Fruit fly (Drosophila melanogaster) whole organism, embryonic: Measurements from ENCODE around the gene CG44001.

Experiments
- Abd-B ChIP-seq: fragments of 200-800 bp; sonication (Bioruptor generic); optimal IDR thresholded peaks from 2 replicates; lab custom pipeline; 2018; ENCODE audit warnings: missing biosample characterization, mild to moderate bottlenecking, missing genetic modification characterization, moderate library complexity
- CG10979 ChIP-seq: fragments of 200-800 bp; sonication (Bioruptor generic); optimal IDR thresholded peaks from 2 replicates; lab custom pipeline; 2018; ENCODE audit warnings: missing biosample characterization, mild to moderate bottlenecking, missing genetic modification characterization, moderate library complexity
- CG12236 ChIP-seq: fragments of 200-800 bp; sonication (Bioruptor generic); optimal IDR thresholded peaks from 2 replicates; lab custom pipeline; 2016; ENCODE audit warnings: missing biosample characterization, missing genetic modification characterization
- CG13296 ChIP-seq: fragments of 200-800 bp; sonication (Bioruptor generic); optimal IDR thresholded peaks from 3 replicates; lab custom pipeline; 2018; ENCODE audit warnings: missing biosample characterization, mild to moderate bottlenecking, missing genetic modification characterization
- CG13424 ChIP-seq: fragments of 200-800 bp; sonication (Bioruptor generic); optimal IDR thresholded peaks from 2 replicates; lab custom pipeline; 2019; ENCODE audit warnings: missing biosample characterization, mild to moderate bottlenecking, missing genetic modification characterization, moderate library complexity
- CG13894 ChIP-seq: fragments of 200-800 bp; sonication (Bioruptor generic); optimal IDR thresholded peaks from 3 replicates; lab custom pipeline; 2018; ENCODE audit warnings: missing biosample characterization, mild to moderate bottlenecking, missing genetic modification characterization, moderate library complexity
- CG14441 ChIP-seq: fragments of 200-800 bp; sonication (Bioruptor generic); IDR thresholded peaks from 2 replicates; pipeline ENCODE4 v1.3.6; 2022; ENCODE audit warnings: missing biosample characterization, missing genetic modification characterization
- CG14860 ChIP-seq: fragments of 200-800 bp; sonication (Bioruptor generic); IDR thresholded peaks from 3 replicates; pipeline ENCODE4 v1.3.6; 2022; ENCODE audit warnings: missing biosample characterization, missing genetic modification characterization; ENCODE audit not compliant: partially characterized antibody
- CG16779 ChIP-seq: fragments of 200-800 bp; sonication (Bioruptor generic); IDR thresholded peaks from 2 replicates; pipeline ENCODE4 v1.3.6; 2022; ENCODE audit warnings: missing biosample characterization, missing genetic modification characterization
- CG18599 ChIP-seq: fragments of 200-800 bp; sonication (Bioruptor generic); optimal IDR thresholded peaks from 3 replicates; lab custom pipeline; 2017; ENCODE audit warnings: missing biosample characterization, missing genetic modification characterization, mild to moderate bottlenecking, moderate library complexity, missing genetic modification reagents
- CG32532 ChIP-seq: fragments of 200-800 bp; sonication (Bioruptor generic); IDR thresholded peaks from 2 replicates; pipeline ENCODE4 v1.3.6; 2022; ENCODE audit warnings: missing biosample characterization, missing genetic modification characterization
- CG32767 ChIP-seq: fragments of 200-800 bp; sonication (Bioruptor generic); IDR thresholded peaks from 2 replicates; pipeline ENCODE4 v1.3.6; 2022; ENCODE audit warnings: missing biosample characterization, missing genetic modification characterization
- CG33213 ChIP-seq: fragments of 200-800 bp; sonication (Bioruptor generic); optimal IDR thresholded peaks from 3 replicates; lab custom pipeline; 2016; ENCODE audit warnings: missing biosample characterization, missing genetic modification characterization
- CG4617 ChIP-seq: fragments of 200-800 bp; sonication (Bioruptor generic); optimal IDR thresholded peaks from 3 replicates; lab custom pipeline; 2016; ENCODE audit warnings: missing biosample characterization, missing genetic modification characterization, borderline replicate concordance
- CG6683 ChIP-seq: fragments of 200-800 bp; sonication (Bioruptor generic); optimal IDR thresholded peaks from 2 replicates; lab custom pipeline; 2017; ENCODE audit warnings: missing biosample characterization, mild to moderate bottlenecking, missing genetic modification characterization, missing genetic modification reagents
- CG6813 ChIP-seq: fragments of 200-800 bp; sonication (Bioruptor generic); optimal IDR thresholded peaks from 2 replicates; lab custom pipeline; 2017; ENCODE audit warnings: missing biosample characterization, missing genetic modification characterization, mild to moderate bottlenecking, moderate library complexity, missing genetic modification reagents
- E2f2 ChIP-seq: fragments of 200-800 bp; sonication (Bioruptor generic); IDR thresholded peaks from 2 replicates; pipeline ENCODE4 v1.3.6; 2022; ENCODE audit warnings: missing biosample characterization, missing genetic modification characterization
- Eip74EF ChIP-seq, 2 experiments: fragments of 200-800 bp in 1 of 2; fragments of >200 bp in 1 of 2; sonication (Bioruptor generic) in 1 of 2; optimal IDR thresholded peaks; 2 replicates each; lab custom pipeline; 2017 to 2019; ENCODE audit warnings: missing biosample characterization in 2 of 2, missing genetic modification characterization in 2 of 2, mild to moderate bottlenecking in 1 of 2, moderate library complexity in 1 of 2
- Elba2 ChIP-seq: fragments of 200-800 bp; sonication (Bioruptor generic); optimal IDR thresholded peaks from 3 replicates; lab custom pipeline; 2016; ENCODE audit warnings: missing biosample characterization, missing genetic modification characterization
- Fer1 ChIP-seq: fragments of 200-800 bp; sonication (Bioruptor generic); optimal IDR thresholded peaks from 2 replicates; lab custom pipeline; 2017; ENCODE audit warnings: missing biosample characterization, mild to moderate bottlenecking, missing genetic modification characterization
- Fer3 ChIP-seq: fragments of 200-800 bp; sonication (Bioruptor generic); optimal IDR thresholded peaks from 2 replicates; lab custom pipeline; 2018; ENCODE audit warnings: missing biosample characterization, mild to moderate bottlenecking, missing genetic modification characterization, moderate library complexity
- Hsf ChIP-seq: fragments of 200-800 bp; sonication (Bioruptor generic); optimal IDR thresholded peaks from 3 replicates; lab custom pipeline; 2016; ENCODE audit warnings: missing biosample characterization, missing genetic modification characterization
- Lhr ChIP-seq: fragments of 200-800 bp; sonication (Bioruptor generic); optimal IDR thresholded peaks from 3 replicates; lab custom pipeline; 2017; ENCODE audit warnings: mild to moderate bottlenecking, missing biosample characterization, missing genetic modification reagents, missing genetic modification characterization
- MBD-R2 ChIP-seq: fragments of 200-800 bp; sonication (Bioruptor generic); IDR thresholded peaks from 2 replicates; pipeline ENCODE4 v1.3.6; 2022; ENCODE audit warnings: missing biosample characterization, missing genetic modification characterization
- Nf-YB ChIP-seq: fragments of 200-800 bp; sonication (Bioruptor generic); optimal IDR thresholded peaks from 3 replicates; lab custom pipeline; 2019; ENCODE audit warnings: missing biosample characterization, mild to moderate bottlenecking, missing genetic modification characterization, moderate library complexity
- Nf-YC ChIP-seq: fragments of 200-800 bp; optimal IDR thresholded peaks from 3 replicates; lab custom pipeline; 2019; ENCODE audit warnings: missing biosample characterization, mild to moderate bottlenecking, missing genetic modification characterization, moderate library complexity
- Side ChIP-seq: fragments of 200-800 bp; sonication (Bioruptor generic); optimal IDR thresholded peaks from 2 replicates; lab custom pipeline; 2016; ENCODE audit warnings: missing biosample characterization, missing genetic modification characterization
- Trl ChIP-seq, 3 experiments: fragments of >200 bp in 2 of 3; fragments of 200-800 bp in 1 of 3; sonication (Bioruptor generic) in 1 of 3; optimal IDR thresholded peaks; 2 replicates in 1 of 3; 3 replicates in 2 of 3; lab custom pipeline; 2016 to 2017; ENCODE audit warnings: missing biosample characterization in 1 of 3, missing genetic modification characterization in 1 of 3
- Xrp1 ChIP-seq: fragments of 200-800 bp; sonication (Bioruptor generic); IDR thresholded peaks from 2 replicates; pipeline ENCODE4 v1.3.6; 2022; ENCODE audit warnings: missing biosample characterization, missing genetic modification characterization
- ap ChIP-seq: fragments of 200-800 bp; sonication (Bioruptor generic); IDR thresholded peaks from 2 replicates; pipeline ENCODE4 v1.3.6; 2022; ENCODE audit warnings: missing biosample characterization, missing genetic modification characterization
- ci ChIP-seq: fragments of 200-800 bp; sonication (Bioruptor generic); IDR thresholded peaks from 3 replicates; pipeline ENCODE4 v1.3.6; 2022; ENCODE audit warnings: missing biosample characterization, missing genetic modification characterization
- croc ChIP-seq: fragments of 200-800 bp; sonication (Bioruptor generic); conservative IDR thresholded peaks from 3 replicates; pipeline ENCODE4 v1.3.6; 2022; ENCODE audit warnings: missing biosample characterization, missing genetic modification characterization
- crol ChIP-seq: fragments of 200-800 bp; sonication (Bioruptor generic); IDR thresholded peaks from 2 replicates; pipeline ENCODE4 v1.3.6; 2022; ENCODE audit warnings: missing biosample characterization, missing genetic modification characterization
- crp ChIP-seq, 2 experiments: fragments of 200-800 bp; sonication (Bioruptor generic); optimal IDR thresholded peaks; 2 replicates in 1 of 2; 3 replicates in 1 of 2; lab custom pipeline; 2017; ENCODE audit warnings: missing biosample characterization in 2 of 2, missing genetic modification characterization in 2 of 2, mild to moderate bottlenecking in 1 of 2, moderate library complexity in 1 of 2
- dati ChIP-seq: fragments of 200-800 bp; sonication (Bioruptor generic); IDR thresholded peaks from 2 replicates; pipeline ENCODE4 v1.3.6; 2022; ENCODE audit warnings: missing biosample characterization, missing genetic modification characterization
- ewg ChIP-seq: fragments of 200-800 bp; sonication (Bioruptor generic); optimal IDR thresholded peaks from 3 replicates; lab custom pipeline; 2017; ENCODE audit warnings: mild to moderate bottlenecking, missing biosample characterization, missing genetic modification reagents, missing genetic modification characterization
- fd64A ChIP-seq: fragments of 200-800 bp; sonication (Bioruptor generic); optimal IDR thresholded peaks from 3 replicates; lab custom pipeline; 2018; ENCODE audit warnings: missing biosample characterization, mild to moderate bottlenecking, missing genetic modification characterization
- hb ChIP-seq: fragments of 200-800 bp; sonication (Bioruptor generic); IDR thresholded peaks from 3 replicates; pipeline ENCODE4 v1.3.6; 2022; ENCODE audit warnings: missing biosample characterization, missing genetic modification characterization; ENCODE audit not compliant: partially characterized antibody
- nerfin-1 ChIP-seq: fragments of 200-800 bp; sonication (Bioruptor generic); optimal IDR thresholded peaks from 3 replicates; lab custom pipeline; 2019; ENCODE audit warnings: missing biosample characterization, mild to moderate bottlenecking, missing genetic modification characterization, moderate library complexity
- nerfin-2 ChIP-seq: fragments of 200-800 bp; sonication (Bioruptor generic); IDR thresholded peaks from 2 replicates; pipeline ENCODE4 v1.3.6; 2022; ENCODE audit warnings: missing biosample characterization, missing genetic modification characterization; ENCODE audit not compliant: partially characterized antibody
- nom ChIP-seq: fragments of 200-800 bp; sonication (Bioruptor generic); optimal IDR thresholded peaks from 2 replicates; lab custom pipeline; 2017; ENCODE audit warnings: missing biosample characterization, missing genetic modification characterization, mild to moderate bottlenecking, moderate library complexity, missing genetic modification reagents
- pan ChIP-seq, 4 experiments: fragments of >200 bp in 3 of 4; fragments of 200-800 bp in 1 of 4; sonication (Bioruptor generic) in 1 of 4; optimal IDR thresholded peaks in 3 of 4; IDR thresholded peaks in 1 of 4; 2 replicates each; pipeline versions ENCODE4 v1.3.6 to Lab custom; 2017 to 2022; ENCODE audit warnings: missing biosample characterization in 2 of 4, missing genetic modification characterization in 2 of 4, mixed read lengths in 1 of 4
- pzg ChIP-seq: fragments of 200-800 bp; sonication (Bioruptor generic); optimal IDR thresholded peaks from 3 replicates; lab custom pipeline; 2018; ENCODE audit warnings: missing biosample characterization, mild to moderate bottlenecking, missing genetic modification characterization, moderate library complexity
- row ChIP-seq: fragments of 200-800 bp; sonication (Bioruptor generic); IDR thresholded peaks from 3 replicates; pipeline ENCODE4 v1.3.6; 2022; ENCODE audit warnings: missing biosample characterization, missing genetic modification characterization
- seq ChIP-seq: fragments of 200-800 bp; sonication (Bioruptor generic); IDR thresholded peaks from 2 replicates; pipeline ENCODE4 v1.3.6; 2022; ENCODE audit warnings: missing biosample characterization, missing genetic modification characterization
- tna ChIP-seq: fragments of 200-800 bp; sonication (Bioruptor generic); IDR thresholded peaks from 2 replicates; pipeline ENCODE4 v1.3.6; 2022; ENCODE audit warnings: missing biosample characterization, missing genetic modification characterization; ENCODE audit not compliant: partially characterized antibody
- twi ChIP-seq: fragments of 200-800 bp; optimal IDR thresholded peaks from 2 replicates; lab custom pipeline; 2019; ENCODE audit warnings: missing biosample characterization, mild to moderate bottlenecking, missing genetic modification characterization, moderate library complexity
- unc-4 ChIP-seq: fragments of 200-800 bp; sonication (Bioruptor generic); IDR thresholded peaks from 2 replicates; pipeline ENCODE4 v1.3.6; 2022; ENCODE audit warnings: missing biosample characterization, missing genetic modification characterization; ENCODE audit not compliant: partially characterized antibody

CG44001 gene

DNA sequence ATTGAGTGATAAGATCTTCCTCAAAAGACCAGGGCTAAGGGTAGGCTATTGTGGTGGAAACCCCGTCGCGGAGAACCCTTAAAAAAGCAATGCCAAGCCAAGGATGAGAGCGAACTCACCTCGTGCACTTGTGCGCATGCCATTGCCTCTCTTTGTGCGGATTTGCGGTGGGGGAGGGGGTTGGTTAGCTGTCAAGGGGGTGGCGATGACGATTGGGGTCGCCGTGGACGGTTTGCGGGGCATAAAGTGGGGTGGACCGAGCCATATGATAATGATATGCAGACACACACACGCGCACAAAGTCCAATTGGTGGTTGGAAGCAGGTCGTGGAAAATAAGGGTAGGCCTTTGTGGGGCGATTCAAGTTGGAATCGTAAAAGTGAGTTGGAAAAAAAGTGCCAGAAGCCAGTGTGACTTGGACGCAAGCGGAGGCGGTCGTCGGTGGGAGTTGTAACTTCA, 5.6 kb upstream of the CG44001 start, which contains the start of the genes CG14042 and SP555 (continued):
- TF ChIP-seq E2f2 (GFP tag; lab: Robert Waterston, UW) (no peak), MBD-R2 (GFP tag; lab: Robert Waterston, UW) (0 out of 2 replicates have a peak, but pooled peaks have one; percentile 12), CG6683 (no peak), Nf-YB (GFP tag; lab: Kevin White, UChicago) (peak; percentile 52), nerfin-1 (tag; lab: Kevin White, UChicago) (peak; percentile 71), CG33213 (GFP tag; lab: Kevin White, UChicago) (no peak), dati (GFP tag; lab: Robert Waterston, UW) (no peak), hb (GFP tag; lab: Robert Waterston, UW) (no peak), CG32767 (no peak), croc (GFP tag; lab: Robert Waterston, UW) (no peak), CG12236 (GFP tag; lab: Kevin White, UChicago) (no peak), CG10979 (tag; lab: Kevin White, UChicago) (no peak), CG14860 (no peak), Fer1 (GFP tag; lab: Kevin White, UChicago) (peak; percentile 9), Side (no peak), ewg (GFP tag; lab: Kevin White, UChicago) (peak; percentile 95), ci (0 out of 3 replicates have a peak, but pooled peaks have one; percentile 16), Abd-B (GFP tag; lab: Kevin White, UChicago) (no peak), CG32532 (no peak), crol (GFP tag; lab: Robert Waterston, UW) (peak; percentile 92), CG13424 (tag; lab: Kevin White, UChicago) (no peak), nerfin-2 (GFP tag; lab: Robert Waterston, UW) (no peak), nom (no peak), row (no peak), seq (peak; percentile 93), Lhr (no peak), CG4617 (GFP tag; lab: Kevin White, UChicago) (no peak), Elba2 (GFP tag; lab: Kevin White, UChicago) (no peak), CG13894 (tag; lab: Kevin White, UChicago) (peak; percentile 66), twi (no peak), pan (optimal IDR thresholded peaks at IDR 0.05; lab: Kevin White, UChicago) (no peak), pan (GFP tag; optimal IDR thresholded peaks at IDR 0.05 in 1 of 2, IDR thresholded peaks at IDR 0.05 in 1 of 2) (no peak), unc-4 (GFP tag; lab: Robert Waterston, UW) (no peak), pzg (peak; percentile 20), tna (GFP tag; lab: Robert Waterston, UW) (no peak), fd64A (GFP tag; lab: Kevin White, UChicago) (no peak), Hsf (GFP tag; lab: Kevin White, UChicago) (no peak), CG18599 (GFP tag; lab: Kevin White, UChicago) (peak; percentile 12), Nf-YC (tag; lab: Kevin White, UChicago) (peak; percentile 86), Xrp1 (no peak), Eip74EF (GFP tag; optimal IDR thresholded peaks at IDR 0.05; lab: Kevin White, UChicago) (no peak), CG14441 (no peak), Trl (optimal IDR thresholded peaks at IDR 0.05; lab: Kevin White, UChicago) (peak; percentile 28 to 35), Trl (GFP tag; optimal IDR thresholded peaks at IDR 0.05; lab: Kevin White, UChicago) (no peak), Fer3 (tag; lab: Kevin White, UChicago) (no peak), CG13296 (GFP tag; lab: Kevin White, UChicago) (no peak), ap (GFP tag; lab: Robert Waterston, UW) (no peak), CG6813 (GFP tag; lab: Kevin White, UChicago) (peak; percentile 14), crp (GFP tag; optimal IDR thresholded peaks at IDR 0.05; lab: Kevin White, UChicago) (no peak), CG16779 (GFP tag; lab: Robert Waterston, UW) (no peak)
